Worm (Caenorhabditis elegans): Measurements from ENCODE around the gene T28C12.15.

The T28C12.15 gene

ce11 chrV:6361688-6362087, 40.1 kb upstream of the T28C12.15 start:
- TF ChIP-seq C08G9.2 (tag; optimal IDR thresholded peaks at IDR 0.05) = no peak
- TF ChIP-seq unc-3 (GFP tag; conservative IDR thresholded peaks at IDR 0.05) = no peak
- no peak for TF ChIP-seq unc-3 (tag; optimal IDR thresholded peaks at IDR 0.05)
- TF ChIP-seq ceh-19 (GFP tag; optimal IDR thresholded peaks at IDR 0.05) = no peak

DNA sequence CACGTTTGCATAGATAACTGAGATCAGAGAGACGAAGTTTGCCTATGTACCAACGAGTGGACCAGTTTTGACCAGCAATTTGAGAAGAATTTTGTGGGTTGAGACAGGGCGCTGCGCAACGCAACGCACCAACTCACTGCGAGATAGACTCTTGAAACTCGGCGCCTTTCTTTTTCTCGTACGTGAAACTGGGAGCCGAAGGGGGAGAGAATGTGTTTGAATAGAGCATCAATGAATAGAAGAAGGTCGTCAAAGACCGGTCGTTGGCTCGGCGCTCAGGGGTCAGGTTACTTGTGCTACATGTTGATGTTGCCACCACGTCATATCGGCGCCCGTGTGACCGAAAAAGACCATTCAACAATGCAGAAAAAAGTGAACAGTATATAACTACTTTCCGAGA, 37.9 kb upstream of the T28C12.15 start:
- TF ChIP-seq ceh-34 (tag; optimal IDR thresholded peaks at IDR 0.05) (peak; percentile 31), syd-9 (tag; optimal IDR thresholded peaks at IDR 0.05) (no peak), ceh-18 (tag; optimal IDR thresholded peaks at IDR 0.05) (peak; percentile 26), F13H6.1 (tag; optimal IDR thresholded peaks at IDR 0.05) (peak; percentile 61), nhr-232 (tag; optimal IDR thresholded peaks at IDR 0.05) (no peak)

- TF ChIP-seq sox-2 (GFP tag; IDR thresholded peaks at IDR 0.05) = no peak
- TF ChIP-seq ets-4 (tag; optimal IDR thresholded peaks at IDR 0.05) = no peak
- no peak for TF ChIP-seq zip-5 (tag; optimal IDR thresholded peaks at IDR 0.05)
- TF ChIP-seq ceh-45 (GFP tag; IDR thresholded peaks at IDR 0.05) = no peak
- TF ChIP-seq odd-2 (tag; optimal IDR thresholded peaks at IDR 0.05) = no peak
- no peak for TF ChIP-seq pat-9 (tag; optimal IDR thresholded peaks at IDR 0.05)
- TF ChIP-seq pag-3 (tag; optimal IDR thresholded peaks at IDR 0.05; ENCODE audit: borderline replicate concordance) = no peak
Observed at ce11 chrV:6358709-6359108, 37.1 kb upstream of the T28C12.15 start.

DNA sequence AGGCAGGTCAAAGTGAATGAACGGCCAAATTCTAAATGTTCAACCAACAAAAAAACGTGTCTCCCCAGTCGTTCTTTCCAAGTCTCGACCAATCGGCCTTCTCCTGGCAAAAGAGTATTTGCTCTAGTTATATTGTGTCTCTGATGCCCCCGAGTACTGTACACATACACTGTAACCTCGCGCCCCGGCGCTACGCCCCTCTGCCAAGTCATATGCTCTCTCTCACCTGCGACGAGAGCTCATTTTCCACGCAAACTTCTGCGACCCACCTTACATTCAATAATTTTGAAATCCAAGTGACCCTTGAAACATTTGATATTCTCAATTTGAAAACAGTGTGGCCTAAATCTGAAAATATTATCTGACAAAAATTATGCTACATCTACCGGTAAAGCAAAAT, 35.7 kb upstream of the T28C12.15 start:
- no peak for TF ChIP-seq fkh-6 (tag; optimal IDR thresholded peaks at IDR 0.05)
- peak; percentile 53 for TF ChIP-seq F13H6.1 (tag; optimal IDR thresholded peaks at IDR 0.05)
- TF ChIP-seq ets-4 (tag; optimal IDR thresholded peaks at IDR 0.05) = no peak
- no peak for TF ChIP-seq gmeb-2 (tag; optimal IDR thresholded peaks at IDR 0.05)

- TF ChIP-seq elt-2 (tag; optimal IDR thresholded peaks at IDR 0.05) (peak; percentile 22), ceh-14 (tag; optimal IDR thresholded peaks at IDR 0.05) (no peak)
Observed at ce11 chrV:6355975-6356441, 34.4 kb upstream of the T28C12.15 start, which contains the start of gene bcl-11. bcl-11 (plus strand) TSS chrV:6356025.

DNA sequence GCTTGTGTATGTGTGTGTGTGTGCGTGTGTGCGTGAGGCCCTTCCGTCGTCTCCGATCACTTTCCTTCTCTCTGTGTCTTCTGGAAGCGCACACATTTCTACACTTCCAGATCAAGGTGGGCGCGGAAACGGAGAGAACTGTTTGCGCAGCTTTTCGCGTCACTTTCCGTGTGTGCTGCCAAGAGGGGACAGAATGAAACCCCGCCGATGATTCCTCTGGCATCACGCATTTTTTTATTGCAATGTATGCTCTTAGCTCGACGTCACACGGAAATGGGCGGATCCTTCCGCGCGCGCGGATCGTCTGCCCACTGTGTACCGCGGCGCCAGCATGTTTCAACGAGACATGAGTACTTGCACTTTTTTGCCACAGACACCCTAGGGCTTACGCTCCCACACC, 33.8 kb upstream of the T28C12.15 start:
- TF ChIP-seq F13H6.1 (tag; optimal IDR thresholded peaks at IDR 0.05) (peak; percentile 55), dve-1 (tag; optimal IDR thresholded peaks at IDR 0.05) (no peak)

ce11 chrV:6354786-6355185, 33.2 kb upstream of the T28C12.15 start:
- no peak for TF ChIP-seq sdc-2 (tag; optimal IDR thresholded peaks at IDR 0.05)
- TF ChIP-seq gmeb-2 (tag; optimal IDR thresholded peaks at IDR 0.05) = no peak

DNA sequence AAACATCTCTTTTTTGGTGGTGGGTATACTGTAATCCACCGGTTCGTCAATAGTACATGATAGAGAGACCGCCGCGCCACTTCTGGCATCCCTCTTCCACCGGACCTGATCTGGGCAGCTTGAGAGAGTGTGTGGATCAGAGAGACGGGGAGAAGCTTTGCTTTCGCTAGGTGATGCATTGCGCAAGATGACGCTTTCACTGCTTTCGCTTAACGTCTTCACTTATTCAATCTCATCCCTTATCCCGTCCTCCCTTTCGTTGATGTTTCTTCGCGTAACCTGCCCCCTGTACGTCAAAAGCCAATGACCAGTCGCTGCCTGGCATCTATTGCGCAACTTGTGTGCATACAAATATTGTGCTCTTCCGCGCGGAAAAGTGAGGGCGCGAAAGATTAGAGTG, 32.6 kb upstream of the T28C12.15 start:
- TF ChIP-seq ref-2 (tag; optimal IDR thresholded peaks at IDR 0.05) (peak; percentile 75), dmd-4 (tag; optimal IDR thresholded peaks at IDR 0.05; ENCODE audit: borderline replicate concordance) (peak; percentile 4), F13H6.1 (tag; optimal IDR thresholded peaks at IDR 0.05) (peak; percentile 78), unc-86 (tag; optimal IDR thresholded peaks at IDR 0.05) (no peak)

DNA sequence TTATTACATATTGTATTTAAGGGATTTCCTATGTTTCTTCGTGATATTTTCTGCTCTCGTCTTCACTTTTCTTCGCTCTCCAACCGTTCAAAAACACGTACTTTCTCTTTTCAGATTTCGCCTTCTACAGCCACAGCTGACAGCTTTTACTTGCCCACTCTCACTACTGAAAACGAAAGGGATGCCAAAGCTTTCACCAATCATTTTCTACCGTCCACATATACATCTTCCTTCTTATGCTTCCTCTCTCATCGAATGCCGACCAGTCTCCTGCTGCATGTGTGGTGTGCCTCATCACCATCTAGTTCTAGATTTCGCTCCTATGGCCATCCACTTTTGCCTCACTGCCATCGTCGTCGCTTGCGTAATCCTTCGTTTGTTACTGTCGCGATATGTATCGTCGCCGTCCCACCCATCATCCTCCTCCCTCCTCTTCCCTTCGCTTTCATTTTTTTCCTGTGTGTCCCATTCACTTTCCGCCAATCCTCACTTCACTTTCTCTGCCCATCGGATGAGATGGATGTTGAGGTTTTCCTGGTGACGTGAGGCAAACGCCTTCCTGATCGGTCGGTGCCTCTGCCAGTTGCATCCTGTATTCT, 31.7 kb upstream of the T28C12.15 start:
- TF ChIP-seq ceh-30 (tag; optimal IDR thresholded peaks at IDR 0.05) (no peak), eyg-1 (tag; optimal IDR thresholded peaks at IDR 0.05) (no peak), nfya-1 (tag; optimal IDR thresholded peaks at IDR 0.05) (no peak), pax-1 (tag; optimal IDR thresholded peaks at IDR 0.05) (no peak), ceh-24 (tag; optimal IDR thresholded peaks at IDR 0.05) (no peak), ama-1 (optimal IDR thresholded peaks at IDR 0.05) (no peak), F13H6.1 (tag; optimal IDR thresholded peaks at IDR 0.05) (peak; percentile 60), npax-4 (tag; optimal IDR thresholded peaks at IDR 0.05) (no peak), pat-9 (tag; optimal IDR thresholded peaks at IDR 0.05) (no peak), ceh-14 (tag; optimal IDR thresholded peaks at IDR 0.05) (no peak), ceh-31 (tag; optimal IDR thresholded peaks at IDR 0.05) (peak; percentile 20), unc-42 (tag; optimal IDR thresholded peaks at IDR 0.05) (no peak)
